Worm (Caenorhabditis elegans): ENCODE measurements around the gene R07B1.11.

DNA sequence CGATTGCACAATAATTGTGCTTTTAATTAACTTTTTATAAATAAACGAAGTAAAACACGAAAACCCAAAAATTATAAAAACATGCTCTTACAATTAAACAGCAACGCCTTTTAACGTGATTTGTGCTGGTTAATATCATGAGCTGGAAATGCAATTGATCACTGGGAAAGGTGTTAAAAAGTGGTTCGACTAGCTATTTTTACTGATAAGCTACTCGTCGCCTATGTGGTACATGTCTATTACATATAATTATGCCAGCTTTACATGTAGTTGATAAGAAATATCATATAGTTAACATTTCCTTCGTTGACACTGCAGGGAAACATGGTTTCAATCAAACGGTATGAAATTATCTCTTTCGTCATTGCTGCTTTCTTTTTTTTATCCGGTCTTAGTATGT is 1.4 kb downstream of the R07B1.11 start, which contains the start of gene scav-5:
- TF ChIP-seq pqm-1 (tag; optimal IDR thresholded peaks at IDR 0.05) (no peak), fkh-10 (GFP tag; optimal IDR thresholded peaks at IDR 0.05) (no peak), pag-3 (tag; optimal IDR thresholded peaks at IDR 0.05; ENCODE audit: borderline replicate concordance) (no peak), ceh-48 (tag; optimal IDR thresholded peaks at IDR 0.05) (no peak)

All from whole organism, late embryonic.